Worm (Caenorhabditis elegans) whole organism, L1 larva: ENCODE results near the gene pgp-4.

ENCODE experiments used
- alr-1 ChIP-seq: fragments of 200-800 bp; sonication (Bioruptor generic); optimal IDR thresholded peaks from 2 replicates; lab custom pipeline; 2018; ENCODE audit warnings: borderline replicate concordance, mild to moderate bottlenecking, missing genetic modification characterization, missing compliant biosample characterization
- ceh-88 ChIP-seq: fragments of 200-800 bp; sonication (Bioruptor generic); IDR thresholded peaks from 2 replicates; pipeline ENCODE4 v1.3.6; 2022; ENCODE audit warnings: missing genetic modification characterization, missing compliant biosample characterization
- fkh-8 ChIP-seq: sonication (generic microtip); optimal IDR thresholded peaks from 2 replicates; lab custom pipeline; 2016; ENCODE audit warnings: mild to moderate bottlenecking, missing genetic modification characterization, missing compliant biosample characterization
- hpl-2 ChIP-seq: fragments of 150-350 bp; optimal IDR thresholded peaks from 2 replicates; lab custom pipeline; 2014; ENCODE audit warnings: missing biosample characterization, missing genetic modification reagents, missing genetic modification characterization
- lin-13 ChIP-seq: fragments of 150-350 bp; optimal IDR thresholded peaks from 2 replicates; lab custom pipeline; 2014; ENCODE audit warnings: missing biosample characterization, missing genetic modification reagents, missing genetic modification characterization
- nhr-11 ChIP-seq: fragments of 150-350 bp; optimal IDR thresholded peaks from 2 replicates; lab custom pipeline; 2014; ENCODE audit warnings: missing biosample characterization, missing genetic modification characterization
- nhr-28 ChIP-seq: fragments of 150-350 bp; optimal IDR thresholded peaks from 2 replicates; lab custom pipeline; 2014; ENCODE audit warnings: missing biosample characterization, missing genetic modification characterization
- nhr-76 ChIP-seq: sonication (generic microtip); optimal IDR thresholded peaks from 2 replicates; lab custom pipeline; 2017; ENCODE audit warnings: missing biosample characterization, missing genetic modification characterization

- TF ChIP-seq nhr-11 (tag; lab: Kevin White, UChicago) (no peak), hpl-2 (GFP tag; lab: Kevin White, UChicago) (no peak), ceh-88 (no peak), alr-1 (no peak), fkh-8 (tag; lab: Kevin White, UChicago) (no peak), nhr-28 (tag; lab: Kevin White, UChicago) (no peak), lin-13 (GFP tag; lab: Kevin White, UChicago) (no peak), nhr-76 (tag; lab: Kevin White, UChicago) (no peak)
Measured at ce11 chrX:11384534-11385441, 27.2 kb downstream of the pgp-4 start, which contains the start of the genes F08B12.11 and prmn-1.
